Worm (Caenorhabditis elegans) whole organism, late embryonic: ENCODE data around the gene nsy-1.

Source experiments
- C08G9.2 ChIP-seq: sonication (generic microtip); optimal IDR thresholded peaks from 2 replicates; lab custom pipeline; 2016; ENCODE audit warnings: mild to moderate bottlenecking, missing genetic modification characterization, moderate library complexity, missing compliant biosample characterization
- C38D4.7 ChIP-seq: fragments of 200-800 bp; sonication (Bioruptor generic); optimal IDR thresholded peaks from 2 replicates; lab custom pipeline; 2018; ENCODE audit warnings: mild to moderate bottlenecking, missing genetic modification characterization, moderate library complexity, missing compliant biosample characterization
- F13H6.1 ChIP-seq: sonication (generic microtip); optimal IDR thresholded peaks from 2 replicates; lab custom pipeline; 2016; ENCODE audit warnings: missing genetic modification characterization, missing compliant biosample characterization
- K02D7.2 ChIP-seq: sonication (generic microtip); optimal IDR thresholded peaks from 2 replicates; lab custom pipeline; 2017; ENCODE audit warnings: mild to moderate bottlenecking, missing genetic modification characterization, missing compliant biosample characterization
- K09A11.1 ChIP-seq: sonication (generic microtip); optimal IDR thresholded peaks from 2 replicates; lab custom pipeline; 2017; ENCODE audit warnings: antibody characterized with exemption, mild to moderate bottlenecking, missing genetic modification characterization, missing compliant biosample characterization; ENCODE audit not compliant: insufficient read depth
- T23F11.4 ChIP-seq: fragments of 200-800 bp; sonication (Bioruptor generic); optimal IDR thresholded peaks from 2 replicates; lab custom pipeline; 2018; ENCODE audit warnings: mild to moderate bottlenecking, missing genetic modification characterization, missing compliant biosample characterization
- ama-1 ChIP-seq: fragments of 150-350 bp; optimal IDR thresholded peaks from 2 replicates; lab custom pipeline; 2014
- ceh-14 ChIP-seq: sonication (generic microtip); optimal IDR thresholded peaks from 2 replicates; lab custom pipeline; 2016; ENCODE audit warnings: missing genotype, missing genetic modification characterization, missing compliant biosample characterization
- ceh-2 ChIP-seq: sonication (generic microtip); optimal IDR thresholded peaks from 2 replicates; lab custom pipeline; 2016; ENCODE audit warnings: missing genotype, missing genetic modification characterization, missing compliant biosample characterization
- ceh-24 ChIP-seq: sonication (generic microtip); optimal IDR thresholded peaks from 2 replicates; lab custom pipeline; 2016; ENCODE audit warnings: mild to moderate bottlenecking, missing genetic modification characterization, missing compliant biosample characterization
- ceh-30 ChIP-seq: fragments of 150-350 bp; optimal IDR thresholded peaks from 2 replicates; lab custom pipeline; 2014; ENCODE audit warnings: missing biosample characterization, missing genetic modification characterization
- ceh-31 ChIP-seq: sonication (generic microtip); optimal IDR thresholded peaks from 2 replicates; lab custom pipeline; 2016; ENCODE audit warnings: missing genetic modification characterization, missing compliant biosample characterization
- ceh-45 ChIP-seq: fragments of 200-800 bp; sonication (Bioruptor generic); IDR thresholded peaks from 2 replicates; pipeline ENCODE4 v1.3.6; 2022; ENCODE audit warnings: missing genetic modification reagents, missing genetic modification characterization, missing compliant biosample characterization
- ceh-48 ChIP-seq: sonication (generic microtip); optimal IDR thresholded peaks from 2 replicates; lab custom pipeline; 2016; ENCODE audit warnings: missing genetic modification characterization, inconsistent platforms, missing compliant biosample characterization
- ceh-6 ChIP-seq: fragments of 200-800 bp; sonication (Bioruptor generic); optimal IDR thresholded peaks from 2 replicates; lab custom pipeline; 2018; ENCODE audit warnings: mild to moderate bottlenecking, missing genetic modification characterization, missing compliant biosample characterization
- che-1 ChIP-seq: sonication (generic microtip); optimal IDR thresholded peaks from 2 replicates; lab custom pipeline; 2016; ENCODE audit warnings: mild to moderate bottlenecking, missing genetic modification characterization, missing compliant biosample characterization
- dmd-4 ChIP-seq: sonication (generic microtip); optimal IDR thresholded peaks from 2 replicates; lab custom pipeline; 2016; ENCODE audit warnings: borderline replicate concordance, missing genetic modification characterization, missing compliant biosample characterization
- elt-2 ChIP-seq: sonication (generic microtip); optimal IDR thresholded peaks from 2 replicates; lab custom pipeline; 2016; ENCODE audit warnings: missing genetic modification reagents, missing genetic modification characterization, missing compliant biosample characterization
- elt-4 ChIP-seq: sonication (generic microtip); optimal IDR thresholded peaks from 2 replicates; lab custom pipeline; 2016; ENCODE audit warnings: missing genetic modification characterization, missing compliant biosample characterization
- ets-4 ChIP-seq: sonication (generic microtip); optimal IDR thresholded peaks from 2 replicates; lab custom pipeline; 2016; ENCODE audit warnings: missing genetic modification characterization, missing compliant biosample characterization
- fax-1 ChIP-seq: sonication (generic microtip); optimal IDR thresholded peaks from 2 replicates; lab custom pipeline; 2016; ENCODE audit warnings: missing genotype, missing genetic modification characterization, missing compliant biosample characterization
- fkh-10 ChIP-seq: fragments of 150-350 bp; optimal IDR thresholded peaks from 2 replicates; lab custom pipeline; 2014; ENCODE audit warnings: missing biosample characterization, missing genetic modification reagents, missing genetic modification characterization
- gmeb-2 ChIP-seq: sonication (generic microtip); optimal IDR thresholded peaks from 2 replicates; lab custom pipeline; 2016; ENCODE audit warnings: missing genetic modification characterization, inconsistent platforms, missing compliant biosample characterization
- hlh-13 ChIP-seq: fragments of 200-800 bp; sonication (Bioruptor generic); optimal IDR thresholded peaks from 2 replicates; lab custom pipeline; 2018; ENCODE audit warnings: mild to moderate bottlenecking, missing genetic modification characterization, missing compliant biosample characterization
- hlh-15 ChIP-seq: sonication (generic microtip); optimal IDR thresholded peaks from 2 replicates; lab custom pipeline; 2016; ENCODE audit warnings: missing genetic modification characterization, missing compliant biosample characterization
- hlh-30 ChIP-seq: sonication (generic microtip); optimal IDR thresholded peaks from 2 replicates; lab custom pipeline; 2017; ENCODE audit warnings: antibody characterized with exemption, missing genetic modification characterization, missing compliant biosample characterization; ENCODE audit not compliant: insufficient read depth
- hlh-6 ChIP-seq: sonication (generic microtip); optimal IDR thresholded peaks from 2 replicates; lab custom pipeline; 2016; ENCODE audit warnings: missing genotype, missing genetic modification characterization, missing compliant biosample characterization
- lim-6 ChIP-seq: sonication (generic microtip); optimal IDR thresholded peaks from 2 replicates; lab custom pipeline; 2016; ENCODE audit warnings: missing genetic modification characterization, missing compliant biosample characterization
- mec-3 ChIP-seq: sonication (generic microtip); optimal IDR thresholded peaks from 2 replicates; lab custom pipeline; 2016; ENCODE audit warnings: borderline replicate concordance, missing genetic modification characterization, missing compliant biosample characterization
- nfya-1 ChIP-seq: sonication (generic microtip); optimal IDR thresholded peaks from 2 replicates; lab custom pipeline; 2017; ENCODE audit warnings: missing genetic modification characterization, mild to moderate bottlenecking, missing compliant biosample characterization, antibody characterized with exemption, moderate library complexity
- nhr-232 ChIP-seq: sonication (generic microtip); optimal IDR thresholded peaks from 2 replicates; lab custom pipeline; 2016; ENCODE audit warnings: missing genetic modification characterization, missing compliant biosample characterization
- npax-4 ChIP-seq: sonication (generic microtip); optimal IDR thresholded peaks from 2 replicates; lab custom pipeline; 2016; ENCODE audit warnings: missing genetic modification characterization, missing compliant biosample characterization
- odd-2 ChIP-seq: sonication (generic microtip); optimal IDR thresholded peaks from 2 replicates; lab custom pipeline; 2017; ENCODE audit warnings: antibody characterized with exemption, mild to moderate bottlenecking, missing genetic modification characterization, missing compliant biosample characterization
- pag-3 ChIP-seq: sonication (generic microtip); optimal IDR thresholded peaks from 2 replicates; lab custom pipeline; 2016; ENCODE audit warnings: missing compliant biosample characterization, missing genetic modification characterization, borderline replicate concordance
- pat-9 ChIP-seq: fragments of 200-800 bp; sonication (Bioruptor generic); optimal IDR thresholded peaks from 2 replicates; lab custom pipeline; 2018; ENCODE audit warnings: mild to moderate bottlenecking, missing genetic modification characterization, moderate library complexity, missing compliant biosample characterization
- pax-1 ChIP-seq: fragments of 150-350 bp; optimal IDR thresholded peaks from 2 replicates; lab custom pipeline; 2014; ENCODE audit warnings: missing biosample characterization, missing genetic modification characterization
- pha-2 ChIP-seq: sonication (generic microtip); optimal IDR thresholded peaks from 2 replicates; lab custom pipeline; 2017; ENCODE audit warnings: mild to moderate bottlenecking, missing genetic modification characterization, missing compliant biosample characterization
- pqm-1 ChIP-seq: sonication (generic microtip); optimal IDR thresholded peaks from 2 replicates; lab custom pipeline; 2016; ENCODE audit warnings: missing genetic modification characterization, missing compliant biosample characterization
- pros-1 ChIP-seq: fragments of 150-350 bp; optimal IDR thresholded peaks from 2 replicates; lab custom pipeline; 2014; ENCODE audit warnings: missing biosample characterization, missing genetic modification reagents, missing genetic modification characterization
- ref-2 ChIP-seq: sonication (generic microtip); optimal IDR thresholded peaks from 2 replicates; lab custom pipeline; 2016; ENCODE audit warnings: missing genetic modification characterization, missing compliant biosample characterization
- rnt-1 ChIP-seq: sonication (generic microtip); optimal IDR thresholded peaks from 2 replicates; lab custom pipeline; 2016; ENCODE audit warnings: missing genetic modification characterization, missing compliant biosample characterization
- syd-9 ChIP-seq: sonication (generic microtip); optimal IDR thresholded peaks from 2 replicates; lab custom pipeline; 2016; ENCODE audit warnings: mild to moderate bottlenecking, missing genetic modification characterization, moderate library complexity, missing compliant biosample characterization
- tbx-7 ChIP-seq: sonication (generic microtip); optimal IDR thresholded peaks from 2 replicates; lab custom pipeline; 2016; ENCODE audit warnings: missing genotype, missing genetic modification characterization, missing compliant biosample characterization
- ttx-3 ChIP-seq: sonication (generic microtip); optimal IDR thresholded peaks from 2 replicates; lab custom pipeline; 2016; ENCODE audit warnings: missing genetic modification reagents, missing genetic modification characterization, missing compliant biosample characterization
- unc-3 ChIP-seq, 2 experiments: fragments of 200-800 bp in 1 of 2; sonication (Bioruptor generic) in 1 of 2; sonication (generic microtip) in 1 of 2; conservative IDR thresholded peaks in 1 of 2; optimal IDR thresholded peaks in 1 of 2; 2 replicates each; pipeline versions ENCODE4 v1.3.6 to Lab custom; 2016 to 2022; ENCODE audit warnings: missing compliant biosample characterization in 2 of 2, missing genetic modification characterization in 2 of 2, missing genetic modification reagents in 1 of 2
- unc-55 ChIP-seq: sonication (generic microtip); optimal IDR thresholded peaks from 2 replicates; lab custom pipeline; 2017; ENCODE audit warnings: missing biosample characterization, missing genetic modification reagents, missing genetic modification characterization
- unc-86 ChIP-seq: sonication (generic microtip); optimal IDR thresholded peaks from 2 replicates; lab custom pipeline; 2016; ENCODE audit warnings: missing genetic modification characterization, missing compliant biosample characterization
- zip-5 ChIP-seq: sonication (generic microtip); optimal IDR thresholded peaks from 2 replicates; lab custom pipeline; 2016; ENCODE audit warnings: missing genetic modification characterization, missing compliant biosample characterization
- ztf-16 ChIP-seq: sonication (generic microtip); optimal IDR thresholded peaks from 2 replicates; lab custom pipeline; 2017; ENCODE audit warnings: missing genetic modification characterization, missing compliant biosample characterization

Gene nsy-1

DNA sequence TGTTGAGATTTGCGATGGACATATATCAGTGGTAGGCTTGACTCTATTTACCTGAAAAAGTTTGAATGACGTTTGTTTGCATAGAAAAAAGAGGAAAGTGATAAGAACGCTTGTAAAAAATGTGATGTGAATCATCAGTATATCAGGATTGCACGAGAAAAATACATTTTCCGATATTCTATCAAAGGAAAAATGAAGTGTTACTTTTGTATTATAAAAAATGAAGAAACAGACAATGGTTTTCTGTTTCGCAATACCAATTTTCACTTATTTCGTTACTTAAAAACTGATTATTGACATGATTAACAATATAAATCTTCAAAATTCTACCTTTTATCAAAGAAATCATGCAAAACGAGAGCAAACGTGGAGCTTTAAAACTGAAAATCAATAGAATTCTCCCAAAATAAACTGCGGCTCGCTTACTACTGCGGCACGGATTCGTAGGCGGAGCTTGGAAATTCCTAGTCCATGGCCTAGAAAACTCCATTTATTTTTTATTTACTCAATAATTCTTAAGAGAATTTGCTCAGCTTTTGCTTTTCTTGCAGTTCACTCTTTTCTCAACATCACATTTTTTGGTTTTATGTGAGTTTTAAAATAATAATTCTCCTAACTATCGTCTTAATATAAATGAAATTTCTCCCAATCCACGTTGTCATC lies 28.9 kb upstream of the nsy-1 start, which contains the start of the genes eif-1 and vps-24 (continued):
- TF ChIP-seq C38D4.7 (no peak), hlh-15 (tag; lab: Kevin White, UChicago) (no peak), C08G9.2 (tag; lab: Kevin White, UChicago) (peak; percentile 47), pag-3 (tag; lab: Kevin White, UChicago) (no peak), rnt-1 (tag; lab: Kevin White, UChicago) (no peak), ama-1 (lab: Kevin White, UChicago) (no peak), nfya-1 (peak; percentile 2), ceh-2 (tag; lab: Kevin White, UChicago) (peak; percentile 5), hlh-6 (no peak), unc-55 (GFP tag; lab: Kevin White, UChicago) (no peak), ref-2 (tag; lab: Kevin White, UChicago) (no peak), fkh-10 (no peak), npax-4 (tag; lab: Kevin White, UChicago) (no peak), pqm-1 (tag; lab: Kevin White, UChicago) (no peak), odd-2 (tag; lab: Kevin White, UChicago) (no peak), zip-5 (tag; lab: Kevin White, UChicago) (peak; percentile 32), hlh-30 (no peak), pat-9 (tag; lab: Kevin White, UChicago) (no peak), K09A11.1 (tag; lab: Kevin White, UChicago) (no peak), ets-4 (peak; percentile 27), unc-86 (no peak), gmeb-2 (tag; lab: Kevin White, UChicago) (no peak), elt-4 (tag; lab: Kevin White, UChicago) (no peak), unc-3 (GFP tag; conservative IDR thresholded peaks at IDR 0.05; lab: Robert Waterston, UW) (no peak), unc-3 (tag; optimal IDR thresholded peaks at IDR 0.05; lab: Kevin White, UChicago) (no peak), hlh-13 (GFP tag; lab: Kevin White, UChicago) (no peak), pros-1 (tag; lab: Kevin White, UChicago) (no peak), syd-9 (no peak), ceh-14 (tag; lab: Kevin White, UChicago) (peak; percentile 16), nhr-232 (no peak), ceh-6 (no peak), mec-3 (tag; lab: Kevin White, UChicago) (no peak), ceh-31 (peak; percentile 70), F13H6.1 (tag; lab: Kevin White, UChicago) (no peak), dmd-4 (tag; lab: Kevin White, UChicago) (no peak), tbx-7 (tag; lab: Kevin White, UChicago) (peak; percentile 2), T23F11.4 (no peak), lim-6 (tag; lab: Kevin White, UChicago) (no peak), pha-2 (no peak), ceh-48 (peak; percentile 66), ceh-24 (tag; lab: Kevin White, UChicago) (no peak), fax-1 (tag; lab: Kevin White, UChicago) (no peak), elt-2 (tag; lab: Kevin White, UChicago) (no peak), ceh-30 (tag; lab: Kevin White, UChicago) (no peak), pax-1 (tag; lab: Kevin White, UChicago) (no peak), che-1 (tag; lab: Kevin White, UChicago) (no peak), K02D7.2 (tag; lab: Kevin White, UChicago) (no peak), ztf-16 (tag; lab: Kevin White, UChicago) (no peak), ceh-45 (GFP tag; lab: Robert Waterston, UW) (no peak), ttx-3 (tag; lab: Kevin White, UChicago) (no peak)
- TF ChIP-seq, all 69 proteins: peak for 12
